Worm (Caenorhabditis elegans) whole organism, midembryonic: ENCODE data around the gene nspa-9.

Experiments used
- cog-1 ChIP-seq: sonication (generic microtip); optimal IDR thresholded peaks from 2 replicates; lab custom pipeline; 2016; ENCODE audit warnings: missing genetic modification characterization, missing compliant biosample characterization
- ref-1 ChIP-seq: fragments of 200-800 bp; sonication (Bioruptor generic); conservative IDR thresholded peaks from 2 replicates; pipeline ENCODE4 v1.3.6; 2022; ENCODE audit warnings: missing genetic modification reagents, missing genetic modification characterization, missing compliant biosample characterization
- tab-1 ChIP-seq: fragments of 200-800 bp; sonication (Bioruptor generic); IDR thresholded peaks from 2 replicates; pipeline ENCODE4 v1.3.6; 2022; ENCODE audit warnings: missing genetic modification characterization, missing compliant biosample characterization

nspa-9 gene

DNA sequence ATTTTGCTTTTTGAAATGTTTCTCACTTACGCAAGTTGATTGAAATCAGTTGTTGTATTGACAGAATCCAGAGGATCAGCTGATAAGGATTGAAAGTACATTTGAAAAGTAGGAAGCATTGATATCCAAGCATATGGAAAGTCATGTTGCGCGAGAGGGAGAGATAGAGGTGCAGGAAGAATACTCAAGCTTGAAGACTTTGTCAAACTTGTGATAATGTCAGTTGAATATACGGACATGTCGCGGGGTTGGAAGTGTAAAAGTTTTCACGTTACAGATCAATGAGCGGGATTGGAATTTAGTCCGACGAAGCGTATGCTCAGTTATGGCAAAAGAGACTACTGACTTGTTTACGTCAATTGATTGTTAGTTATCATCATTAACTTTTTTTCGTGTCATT is 30.4 kb downstream of the nspa-9 start, which contains the start of gene ttx-3:
Gene ttx-3 (minus strand): TSS at position 101 of the 400 bp plus-strand sequence.
- TF ChIP-seq cog-1 (tag; lab: Kevin White, UChicago) = no peak
- TF ChIP-seq ref-1 = no peak

DNA sequence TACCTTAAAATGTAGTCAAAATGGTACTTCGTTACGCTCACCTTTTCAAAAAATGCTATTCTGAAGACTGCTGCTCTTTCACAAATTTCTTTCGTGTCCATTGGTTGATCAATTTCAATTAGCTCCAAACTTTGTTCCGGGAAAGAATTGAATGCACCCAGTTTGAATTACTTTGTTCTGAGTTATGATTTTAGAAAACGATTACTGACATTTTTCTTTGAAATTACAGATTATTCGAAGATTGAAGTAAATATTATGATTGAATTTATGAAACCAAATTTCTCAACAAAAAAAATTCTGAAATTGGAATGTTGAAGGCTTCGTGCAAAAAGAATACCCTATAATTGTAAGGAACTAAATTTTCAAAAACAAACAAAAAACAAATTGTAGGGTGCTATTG is 45.4 kb downstream of the nspa-9 start, which contains the start of gene Y102F5A.1:
Gene Y102F5A.1 (minus strand): TSS at position 101 of the 400 bp plus-strand sequence.
- no peak for TF ChIP-seq tab-1 (GFP tag; lab: Robert Waterston, UW)
